Fruit fly (Drosophila melanogaster): ENCODE measurements around the gene snky.

- TF ChIP-seq usp (GFP tag; optimal IDR thresholded peaks at IDR 0.05) (no peak), woc (GFP tag; optimal IDR thresholded peaks at IDR 0.05) (no peak), pan (optimal IDR thresholded peaks at IDR 0.05) (no peak), jim (GFP tag; optimal IDR thresholded peaks at IDR 0.05) (no peak), Hr83 (GFP tag; optimal IDR thresholded peaks at IDR 0.05; ENCODE audit: poor library complexity, severe bottlenecking) (no peak), Sp1 (GFP tag; optimal IDR thresholded peaks at IDR 0.05) (no peak), Abd-B (GFP tag; optimal IDR thresholded peaks at IDR 0.05) (no peak), rgr (GFP tag; optimal IDR thresholded peaks at IDR 0.05) (no peak), dmrt93B (GFP tag; optimal IDR thresholded peaks at IDR 0.05) (no peak), Hr78 (GFP tag; optimal IDR thresholded peaks at IDR 0.05) (no peak), Dif (GFP tag; optimal IDR thresholded peaks at IDR 0.05; ENCODE audit: partially characterized antibody) (no peak), br (GFP tag; optimal IDR thresholded peaks at IDR 0.05) (no peak)
Measured at dm6 chr3L:13210041-13210639, 35.9 kb downstream of the snky start.
